Worm (Caenorhabditis elegans) whole organism, late embryonic: ENCODE data around the gene npr-17.
"Not testable (repeated sequence)": the region's sequence is repeated elsewhere in the genome, so short reads cannot be mapped to it uniquely, and the experiment has no call there.

Experiments used
- ceh-30 ChIP-seq: fragments of 150-350 bp; optimal IDR thresholded peaks from 2 replicates; lab custom pipeline; 2014; ENCODE audit warnings: missing biosample characterization, missing genetic modification characterization
- ceh-45 ChIP-seq: fragments of 200-800 bp; sonication (Bioruptor generic); IDR thresholded peaks from 2 replicates; pipeline ENCODE4 v1.3.6; 2022; ENCODE audit warnings: missing genetic modification reagents, missing genetic modification characterization, missing compliant biosample characterization
- fax-1 ChIP-seq: sonication (generic microtip); optimal IDR thresholded peaks from 2 replicates; lab custom pipeline; 2016; ENCODE audit warnings: missing genotype, missing genetic modification characterization, missing compliant biosample characterization
- nfya-1 ChIP-seq: sonication (generic microtip); optimal IDR thresholded peaks from 2 replicates; lab custom pipeline; 2017; ENCODE audit warnings: missing genetic modification characterization, mild to moderate bottlenecking, missing compliant biosample characterization, antibody characterized with exemption, moderate library complexity
- nhr-11 ChIP-seq: fragments of 150-350 bp; optimal IDR thresholded peaks from 2 replicates; lab custom pipeline; 2014; ENCODE audit warnings: missing biosample characterization, missing genetic modification characterization
- nhr-232 ChIP-seq: sonication (generic microtip); optimal IDR thresholded peaks from 2 replicates; lab custom pipeline; 2016; ENCODE audit warnings: missing genetic modification characterization, missing compliant biosample characterization
- pha-4 ChIP-seq: fragments of 150-350 bp; optimal IDR thresholded peaks from 2 replicates; lab custom pipeline; 2018; ENCODE audit warnings: missing biosample characterization, missing genetic modification reagents, missing genetic modification characterization
- pros-1 ChIP-seq: fragments of 150-350 bp; optimal IDR thresholded peaks from 2 replicates; lab custom pipeline; 2014; ENCODE audit warnings: missing biosample characterization, missing genetic modification reagents, missing genetic modification characterization
- ref-2 ChIP-seq: sonication (generic microtip); optimal IDR thresholded peaks from 2 replicates; lab custom pipeline; 2016; ENCODE audit warnings: missing genetic modification characterization, missing compliant biosample characterization
- sox-2 ChIP-seq: fragments of 200-800 bp; sonication (Bioruptor generic); IDR thresholded peaks from 2 replicates; pipeline ENCODE4 v1.3.6; 2022; ENCODE audit warnings: missing genetic modification reagents, missing genetic modification characterization, missing compliant biosample characterization
- unc-86 ChIP-seq: sonication (generic microtip); optimal IDR thresholded peaks from 2 replicates; lab custom pipeline; 2016; ENCODE audit warnings: missing genetic modification characterization, missing compliant biosample characterization

DNA sequence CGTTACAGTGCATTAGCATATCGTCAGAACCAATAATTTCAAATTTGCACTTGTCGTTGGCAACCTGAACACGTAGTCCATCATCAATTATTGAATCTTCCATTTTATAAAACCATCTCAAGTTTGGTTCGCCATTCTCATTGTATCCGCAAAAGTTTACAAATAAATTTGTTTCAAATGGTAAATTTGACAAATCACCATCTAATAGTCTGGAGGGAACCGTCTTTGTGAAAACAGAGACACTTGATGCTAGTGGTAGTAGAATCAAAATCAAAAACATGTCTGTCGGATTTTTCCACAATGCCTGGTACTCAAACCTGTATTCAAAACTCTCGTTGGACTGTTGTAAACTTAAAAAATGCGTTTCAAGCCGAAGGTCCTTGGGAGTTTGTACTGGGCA is 32.0 kb downstream of the npr-17 start, which contains the start of gene F54H12.2:
- TF ChIP-seq sox-2; ref-2 (tag; lab: Kevin White, UChicago); nhr-11; unc-86; nfya-1 (tag; lab: Kevin White, UChicago); fax-1 (tag; lab: Kevin White, UChicago); pha-4 (tag; lab: Kevin White, UChicago); ceh-45 (GFP tag; lab: Robert Waterston, UW); ceh-30 (tag; lab: Kevin White, UChicago); nhr-232 (tag; lab: Kevin White, UChicago); pros-1: not testable (repeated sequence)
